Fruit fly (Drosophila melanogaster) ovary, adult (tissue): ENCODE data around the gene CG42268.
"Not testable (repeated sequence)": the region's sequence is repeated elsewhere in the genome, so short reads cannot be mapped to it uniquely, and the experiment has no call there.

ENCODE experiments used
- CG17801 ChIP-seq: fragments of 200-800 bp; optimal IDR thresholded peaks from 2 replicates; lab custom pipeline; 2019; ENCODE audit warnings: missing biosample characterization, mild to moderate bottlenecking, missing genetic modification characterization, moderate library complexity; ENCODE audit not compliant: partially characterized antibody

The CG42268 gene

dm6 chr3L:9760151-9760749 is at the start of gene CG42268:
Gene CG42268, minus strand, starts transcription at chr3L:9760395.
- TF ChIP-seq CG17801 (GFP tag; lab: Kevin White, UChicago) = peak; percentile 8

dm6 chr3L:9804125-9804524 is 43.9 kb upstream of the CG42268 start, which contains the start of gene Ilp4:
Gene Ilp4, minus strand, starts transcription at chr3L:9804263.
- no peak for TF ChIP-seq CG17801 (GFP tag; lab: Kevin White, UChicago)

dm6 chr3L:9802020-9802419 is 41.8 kb upstream of the CG42268 start, which contains the start of gene Ilp3:
Gene Ilp3, minus strand, starts transcription at chr3L:9802120.
- no peak for TF ChIP-seq CG17801 (GFP tag; lab: Kevin White, UChicago)

DNA sequence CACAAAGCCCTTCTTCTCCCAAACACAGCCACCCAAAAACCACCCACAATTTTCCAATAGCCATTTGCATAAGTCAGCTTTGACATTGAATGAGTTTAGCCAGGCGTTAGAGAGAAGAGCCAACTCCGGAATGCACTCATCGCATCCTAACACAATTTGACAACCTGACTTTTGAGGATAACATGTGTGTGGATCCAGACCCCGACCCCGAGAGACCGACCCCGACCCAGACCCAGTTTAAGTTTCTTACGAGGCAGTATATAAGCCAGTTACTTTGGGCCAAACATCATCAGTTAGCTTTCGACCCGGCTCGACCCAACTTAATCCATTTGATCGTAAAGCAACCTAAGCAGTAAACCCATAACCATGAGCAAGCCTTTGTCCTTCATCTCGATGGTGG is 39.2 kb upstream of the CG42268 start, which contains the start of gene Ilp2:
Gene Ilp2, plus strand, starts transcription at position 301 of the 400 bp plus-strand sequence.
- no peak for TF ChIP-seq CG17801 (GFP tag; lab: Kevin White, UChicago)

DNA sequence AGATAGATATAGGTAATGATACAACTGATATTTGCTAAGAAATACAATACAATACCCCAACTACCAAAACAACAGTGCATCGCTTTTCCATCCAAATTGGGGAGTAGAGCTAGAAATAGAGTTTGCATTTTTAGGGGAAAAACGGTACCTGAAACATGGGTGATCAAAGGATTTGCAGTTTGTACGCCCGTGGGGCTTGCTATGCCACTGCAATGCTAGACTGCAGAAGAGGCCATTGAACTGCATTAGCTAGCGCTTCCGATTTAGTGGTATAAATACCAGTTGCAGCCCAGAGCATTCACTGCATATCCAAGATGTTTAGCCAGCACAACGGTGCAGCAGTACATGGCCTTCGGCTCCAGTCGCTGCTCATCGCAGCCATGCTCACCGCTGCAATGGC is 37.9 kb upstream of the CG42268 start, which contains the start of gene Ilp1:
Gene Ilp1, plus strand, starts transcription at position 301 of the 400 bp plus-strand sequence.
- not testable (repeated sequence) for TF ChIP-seq CG17801 (GFP tag; lab: Kevin White, UChicago)

- no peak for TF ChIP-seq CG17801 (GFP tag; lab: Kevin White, UChicago)
Observed at dm6 chr3L:9797587-9797986, 37.4 kb upstream of the CG42268 start, which contains the start of gene Zasp67. Gene Zasp67, minus strand, starts transcription at chr3L:9797687.

DNA sequence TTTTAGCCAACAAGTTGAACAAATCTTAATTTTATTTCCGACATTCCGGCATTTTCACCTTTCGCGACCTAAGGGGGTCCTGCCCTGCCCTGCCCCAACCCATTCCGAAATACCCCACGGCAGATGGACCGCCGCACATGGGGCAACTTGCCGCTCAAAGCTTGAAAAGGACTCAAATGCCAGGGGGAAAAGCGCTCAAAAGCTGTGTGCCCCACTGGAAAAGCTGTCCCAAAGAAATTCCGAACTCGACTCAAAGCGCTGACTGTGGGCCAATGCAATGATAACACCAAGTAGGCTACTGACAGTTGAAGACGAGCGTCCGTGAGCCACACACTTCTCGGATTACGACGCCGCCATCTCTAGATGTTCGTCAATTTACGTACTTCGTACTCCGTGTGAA is 26.6 kb upstream of the CG42268 start, which contains the start of gene CG32052:
Gene CG32052, plus strand, starts transcription at position 301 of the 400 bp plus-strand sequence.
- no peak for TF ChIP-seq CG17801 (GFP tag; lab: Kevin White, UChicago)

DNA sequence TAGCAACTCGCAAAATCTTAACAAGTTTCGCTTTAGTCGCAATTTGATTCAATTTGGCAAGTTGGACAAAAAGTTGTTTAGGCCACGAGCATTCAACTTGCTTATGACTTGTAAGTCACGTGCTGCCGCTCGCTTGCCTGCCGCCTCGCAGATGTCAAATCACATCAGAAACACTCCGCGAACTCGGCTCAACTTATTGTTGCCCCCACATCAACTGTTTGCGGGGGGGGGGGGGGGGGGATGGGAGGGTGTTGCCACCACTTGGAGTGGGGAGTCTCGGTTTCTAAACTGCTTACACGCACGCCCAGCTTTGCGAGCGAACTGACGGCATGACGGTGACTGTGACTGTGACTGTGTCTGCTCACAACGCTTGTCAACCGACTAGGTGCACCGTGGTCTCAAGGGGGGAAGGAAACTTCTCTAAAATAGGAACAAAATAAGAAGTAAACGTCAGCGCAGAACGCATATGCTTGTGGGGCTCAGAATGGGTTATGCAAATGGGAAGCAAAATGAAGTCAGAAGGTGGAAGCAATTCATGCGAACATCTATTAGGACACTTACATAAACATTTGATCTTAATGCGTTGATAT is 16.7 kb upstream of the CG42268 start:
- no peak for TF ChIP-seq CG17801 (GFP tag; lab: Kevin White, UChicago)

- TF ChIP-seq CG17801 (GFP tag; lab: Kevin White, UChicago) = no peak
Observed at dm6 chr3L:9775728-9776127, 15.5 kb upstream of the CG42268 start.

DNA sequence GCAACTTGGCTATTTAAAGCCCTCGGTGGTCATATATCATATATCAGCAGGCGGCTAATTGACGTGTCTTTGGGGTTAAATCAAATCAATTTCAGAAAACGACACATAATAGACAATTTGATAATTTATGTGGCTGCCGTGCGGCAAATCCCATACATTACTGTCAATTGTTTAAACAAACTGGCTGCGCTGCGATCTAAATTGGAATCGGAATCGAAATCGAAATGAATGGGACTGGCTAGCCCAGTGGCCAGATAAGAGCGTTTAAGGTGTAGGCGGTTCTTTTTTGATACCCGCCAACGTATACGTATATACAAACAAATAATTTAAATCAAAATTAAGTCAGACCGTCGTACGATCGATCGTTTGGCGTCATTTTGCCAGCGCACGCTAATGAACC is 8.2 kb upstream of the CG42268 start:
- no peak for TF ChIP-seq CG17801 (GFP tag; lab: Kevin White, UChicago)

DNA sequence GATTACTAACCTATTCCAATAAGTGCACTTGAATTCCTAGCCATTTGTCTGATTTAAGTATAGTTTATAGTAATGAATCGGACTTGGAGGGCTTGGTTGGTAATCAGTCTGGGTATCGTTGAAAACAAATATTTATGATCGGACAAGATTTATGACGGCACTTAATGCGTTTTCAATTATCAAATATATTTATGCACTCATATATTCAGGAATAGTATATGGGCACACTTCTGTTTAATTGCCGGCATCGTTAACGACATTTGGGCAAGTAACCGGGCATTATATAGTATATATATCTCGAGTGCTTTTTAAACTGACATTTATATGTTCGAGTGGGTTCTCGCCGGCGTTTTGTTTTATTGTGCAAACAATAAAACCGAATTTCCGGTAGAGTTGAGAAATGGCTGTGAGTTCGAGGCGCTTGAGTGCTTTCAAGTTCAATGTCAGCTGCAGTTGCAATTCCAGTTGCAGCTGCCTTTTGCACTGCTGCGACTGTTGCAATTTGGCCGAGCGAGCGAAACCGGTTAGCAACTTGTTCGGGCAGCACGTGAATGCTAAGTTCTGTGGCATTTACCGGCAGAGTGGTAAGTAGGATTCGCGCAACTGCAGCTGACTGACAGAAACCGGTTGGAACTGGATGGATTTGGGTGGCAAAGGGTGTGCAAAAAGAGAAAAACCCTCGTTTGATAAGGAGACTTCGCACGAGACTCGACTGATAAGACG is 7.6 kb upstream of the CG42268 start:
- TF ChIP-seq CG17801 (GFP tag; lab: Kevin White, UChicago) = no peak

dm6 chr3L:9766364-9766763 is 6.2 kb upstream of the CG42268 start:
- no peak for TF ChIP-seq CG17801 (GFP tag; lab: Kevin White, UChicago)

DNA sequence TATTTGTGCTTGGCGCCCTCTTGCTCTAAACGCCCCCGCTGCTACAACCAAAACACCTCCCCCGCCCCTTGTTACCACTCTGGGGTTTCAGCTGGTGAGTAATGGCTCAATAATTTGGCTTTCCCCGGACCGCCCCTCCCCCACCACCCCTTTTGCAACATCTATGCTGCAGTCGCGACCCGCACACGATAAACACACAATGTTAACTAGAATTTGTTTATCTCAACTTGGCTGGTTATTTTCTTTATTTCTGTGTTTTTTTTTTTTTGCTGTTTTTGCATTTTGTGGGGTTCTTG is 5.5 kb upstream of the CG42268 start:
- TF ChIP-seq CG17801 (GFP tag; lab: Kevin White, UChicago) = no peak

dm6 chr3L:9764915-9765709 is 4.9 kb upstream of the CG42268 start:
- no peak for TF ChIP-seq CG17801 (GFP tag; lab: Kevin White, UChicago)

DNA sequence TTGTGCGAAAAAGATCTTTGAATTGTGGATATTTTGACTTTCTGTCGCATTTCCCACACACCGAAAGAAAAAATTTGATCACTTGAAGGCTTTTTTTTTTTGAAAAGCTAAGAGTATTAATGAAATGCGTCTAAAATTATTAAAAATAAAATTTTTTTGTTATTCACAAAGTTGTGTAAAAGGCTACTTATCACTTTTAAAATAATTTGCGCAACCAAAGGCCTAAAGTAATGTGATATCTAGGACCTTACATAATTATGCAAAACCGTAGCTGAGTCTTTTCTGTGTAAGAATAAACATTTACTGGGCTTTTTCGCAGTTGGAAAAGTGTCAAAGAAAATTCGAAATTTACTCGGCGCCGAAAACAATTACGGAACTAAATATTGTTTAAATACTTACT is 4.1 kb upstream of the CG42268 start:
- no peak for TF ChIP-seq CG17801 (GFP tag; lab: Kevin White, UChicago)
